Fruit fly (Drosophila melanogaster): ENCODE data around the gene Acer.

Acer gene

dm6 chr2L:8574947-8575346 is 53.2 kb downstream of the Acer start (continued):
- TF ChIP-seq hkb (optimal IDR thresholded peaks at IDR 0.05) = no peak
- peak; percentile 93 for TF ChIP-seq hkb (GFP tag; IDR thresholded peaks at IDR 0.05)
- TF ChIP-seq Hey (tag; optimal IDR thresholded peaks at IDR 0.05) = no peak
- peak; percentile 70 for TF ChIP-seq CG12155 (GFP tag; optimal IDR thresholded peaks at IDR 0.05)
- TF ChIP-seq CG15601 (tag; optimal IDR thresholded peaks at IDR 0.05) = peak; percentile 88
- TF ChIP-seq B-H2 (GFP tag; optimal IDR thresholded peaks at IDR 0.05) = no peak
- peak; percentile 87 for TF ChIP-seq croc (GFP tag; conservative IDR thresholded peaks at IDR 0.05)
- TF ChIP-seq CG2712 (tag; optimal IDR thresholded peaks at IDR 0.05) = peak; percentile 95
- TF ChIP-seq lbe (GFP tag; optimal IDR thresholded peaks at IDR 0.05) = peak; percentile 70
- no peak for TF ChIP-seq CG1832 (GFP tag; optimal IDR thresholded peaks at IDR 0.05)
- peak; percentile 39 for TF ChIP-seq CG18011 (GFP tag; optimal IDR thresholded peaks at IDR 0.05)
- TF ChIP-seq Taf1 (GFP tag; IDR thresholded peaks at IDR 0.05) = peak; percentile 34; the same call in 1 of the 2 replicates
- TF ChIP-seq luna (GFP tag; optimal IDR thresholded peaks at IDR 0.05) = no peak
- TF ChIP-seq CG7271 (tag; optimal IDR thresholded peaks at IDR 0.05) = peak; percentile 74
- peak; percentile 61 for TF ChIP-seq CG12104 (GFP tag; optimal IDR thresholded peaks at IDR 0.05)
- no peak for TF ChIP-seq hbn (GFP tag; IDR thresholded peaks at IDR 0.05; ENCODE audit: partially characterized antibody)
- TF ChIP-seq dm (GFP tag; optimal IDR thresholded peaks at IDR 0.05) = peak; percentile 13
- TF ChIP-seq bigmax (GFP tag; optimal IDR thresholded peaks at IDR 0.05) = no peak
- peak; percentile 76 for TF ChIP-seq CG17385 (GFP tag; optimal IDR thresholded peaks at IDR 0.05)
- TF ChIP-seq vnd (GFP tag; IDR thresholded peaks at IDR 0.05; ENCODE audit: partially characterized antibody) = no peak
- no peak for TF ChIP-seq cg (GFP tag; optimal IDR thresholded peaks at IDR 0.05)
- no peak for TF ChIP-seq Hmx (GFP tag; optimal IDR thresholded peaks at IDR 0.05)
- TF ChIP-seq CG31365 (tag; optimal IDR thresholded peaks at IDR 0.05) = peak; percentile 54
- peak; percentile 5 for TF ChIP-seq en (GFP tag; optimal IDR thresholded peaks at IDR 0.05)
- peak; percentile 81; the same call in 2 of the 3 replicates for TF ChIP-seq Optix (GFP tag; IDR thresholded peaks at IDR 0.05)
- peak; percentile 44 for TF ChIP-seq CG13296 (GFP tag; optimal IDR thresholded peaks at IDR 0.05)
- no peak for TF ChIP-seq crc (GFP tag; optimal IDR thresholded peaks at IDR 0.05)
- TF ChIP-seq CG8290 (GFP tag; optimal IDR thresholded peaks at IDR 0.05) = peak; percentile 62
- TF ChIP-seq CG8290 (tag; optimal IDR thresholded peaks at IDR 0.05) = peak; percentile 44 to 66
- TF ChIP-seq C15 (GFP tag; IDR thresholded peaks at IDR 0.05) = peak; percentile 64; the same call in 1 of the 3 replicates
- peak; percentile 79 for TF ChIP-seq danr (GFP tag; IDR thresholded peaks at IDR 0.05)
- peak; percentile 93 for TF ChIP-seq CG18262 (tag; optimal IDR thresholded peaks at IDR 0.05)
- TF ChIP-seq btn (GFP tag; optimal IDR thresholded peaks at IDR 0.05) = no peak
- peak; percentile 78 for TF ChIP-seq Med (GFP tag)
- TF ChIP-seq sob (GFP tag; IDR thresholded peaks at IDR 0.05) = peak; percentile 82
- peak; percentile 19 for TF ChIP-seq CG8944 (GFP tag; optimal IDR thresholded peaks at IDR 0.05)
- TF ChIP-seq CG18619 (GFP tag; optimal IDR thresholded peaks at IDR 0.05) = peak; percentile 66
- TF ChIP-seq klu (GFP tag; IDR thresholded peaks at IDR 0.05) = peak; percentile 48; the same call in 1 of the 2 replicates
- TF ChIP-seq fd96Cb (tag; optimal IDR thresholded peaks at IDR 0.05) = peak; percentile 91
- peak; percentile 81 for TF ChIP-seq grau (tag; optimal IDR thresholded peaks at IDR 0.05)
- peak; percentile 83 for TF ChIP-seq dimm (GFP tag; IDR thresholded peaks at IDR 0.05)
- TF ChIP-seq h (optimal IDR thresholded peaks at IDR 0.05) = no peak
- TF ChIP-seq CG2875 (GFP tag; optimal IDR thresholded peaks at IDR 0.05) = peak; percentile 84
- peak; percentile 79 for TF ChIP-seq CG1602 (GFP tag; optimal IDR thresholded peaks at IDR 0.05)
- no peak for TF ChIP-seq Opbp (GFP tag; IDR thresholded peaks at IDR 0.05; ENCODE audit: partially characterized antibody)
- TF ChIP-seq CG6254 (GFP tag; optimal IDR thresholded peaks at IDR 0.05) = peak; percentile 90
- peak; percentile 88 for TF ChIP-seq E2f1 (GFP tag; IDR thresholded peaks at IDR 0.05)
- peak; percentile 77 for TF ChIP-seq Sox100B (GFP tag; optimal IDR thresholded peaks at IDR 0.05)
- TF ChIP-seq z (GFP tag; IDR thresholded peaks at IDR 0.05) = peak; percentile 43; the same call in 1 of the 3 replicates
- TF ChIP-seq Aef1 (GFP tag; IDR thresholded peaks at IDR 0.05) = peak; percentile 78; the same call in 2 of the 3 replicates
- TF ChIP-seq CG3163 (GFP tag; optimal IDR thresholded peaks at IDR 0.05) = no peak
- TF ChIP-seq org-1 (GFP tag; optimal IDR thresholded peaks at IDR 0.05) = peak; percentile 69
